Fruit fly (Drosophila melanogaster) whole organism, wandering third instar larva: ENCODE measurements around the gene CG33689.

ENCODE experiments used
- Abd-B ChIP-seq: fragments of >200 bp; optimal IDR thresholded peaks from 2 replicates; lab custom pipeline; 2017; ENCODE audit warnings: missing biosample characterization, missing genetic modification characterization
- CG32264 ChIP-seq: fragments of 200-800 bp; sonication (Bioruptor generic); optimal IDR thresholded peaks from 2 replicates; lab custom pipeline; 2016; ENCODE audit warnings: missing biosample characterization, missing genetic modification characterization
- CG9705 ChIP-seq: fragments of 200-800 bp; sonication (Bioruptor generic); optimal IDR thresholded peaks from 2 replicates; lab custom pipeline; 2018; ENCODE audit warnings: missing biosample characterization, mild to moderate bottlenecking, missing genetic modification characterization
- CrebA ChIP-seq: fragments of 200-800 bp; sonication (Bioruptor generic); optimal IDR thresholded peaks from 2 replicates; lab custom pipeline; 2016; ENCODE audit warnings: missing biosample characterization, mild to moderate bottlenecking, missing genetic modification characterization, borderline replicate concordance
- Dfd ChIP-seq: fragments of >200 bp; optimal IDR thresholded peaks from 2 replicates; lab custom pipeline; 2017; ENCODE audit warnings: missing biosample characterization, missing genetic modification characterization
- Dif ChIP-seq: fragments of 200-275, 200-300 bp; sonication (Bioruptor generic); optimal IDR thresholded peaks from 2 replicates; lab custom pipeline; 2018; ENCODE audit warnings: missing biosample characterization, missing genetic modification characterization; ENCODE audit not compliant: partially characterized antibody
- GATAd ChIP-seq: sonication (Bioruptor generic); optimal IDR thresholded peaks from 2 replicates; lab custom pipeline; 2016; ENCODE audit warnings: missing biosample characterization, missing genetic modification characterization
- HLH106 ChIP-seq: fragments of 200-800 bp; optimal IDR thresholded peaks from 3 replicates; lab custom pipeline; 2019; ENCODE audit warnings: missing biosample characterization, mild to moderate bottlenecking, missing genetic modification characterization, moderate library complexity
- Hnf4 ChIP-seq: fragments of 200-800 bp; sonication (Bioruptor generic); optimal IDR thresholded peaks from 2 replicates; lab custom pipeline; 2016; ENCODE audit warnings: missing biosample characterization, mild to moderate bottlenecking, missing genetic modification characterization
- Hr78 ChIP-seq: fragments of >200 bp; optimal IDR thresholded peaks from 2 replicates; lab custom pipeline; 2017; ENCODE audit warnings: missing biosample characterization, missing genetic modification characterization
- Hr83 ChIP-seq: fragments of 200-300 bp; sonication (Bioruptor generic); optimal IDR thresholded peaks from 2 replicates; lab custom pipeline; 2016; ENCODE audit warnings: missing biosample characterization, mild to moderate bottlenecking, missing genetic modification characterization, moderate library complexity; ENCODE audit not compliant: poor library complexity, severe bottlenecking
- Jra ChIP-seq: sonication (Bioruptor generic); optimal IDR thresholded peaks from 2 replicates; lab custom pipeline; 2016; ENCODE audit warnings: missing biosample characterization, missing genetic modification characterization
- Mio ChIP-seq: sonication (Bioruptor generic); optimal IDR thresholded peaks from 2 replicates; lab custom pipeline; 2016; ENCODE audit warnings: missing biosample characterization, missing genetic modification characterization
- Myc ChIP-seq: fragments of >200 bp; optimal IDR thresholded peaks from 2 replicates; lab custom pipeline; 2017
- N ChIP-seq: fragments of >200 bp; optimal IDR thresholded peaks from 2 replicates; lab custom pipeline; 2018; ENCODE audit warnings: missing biosample characterization, missing external identifiers, missing genetic modification characterization
- OdsH ChIP-seq: fragments of 200-800 bp; sonication (Bioruptor generic); optimal IDR thresholded peaks from 2 replicates; lab custom pipeline; 2016; ENCODE audit warnings: missing biosample characterization, mild to moderate bottlenecking, missing genetic modification characterization
- Rel ChIP-seq, 2 experiments: fragments of 200-800 bp; sonication (Bioruptor generic) in 1 of 2; optimal IDR thresholded peaks; 2 replicates in 1 of 2; 3 replicates in 1 of 2; lab custom pipeline; 2016 to 2019; ENCODE audit warnings: mild to moderate bottlenecking in 2 of 2, missing biosample characterization in 2 of 2, missing genetic modification characterization in 2 of 2, moderate library complexity in 1 of 2
- Sp1 ChIP-seq: fragments of 200-800 bp; sonication (Bioruptor generic); optimal IDR thresholded peaks from 3 replicates; lab custom pipeline; 2019; ENCODE audit warnings: missing biosample characterization, mild to moderate bottlenecking, missing genetic modification characterization, moderate library complexity
- Vsx2 ChIP-seq: fragments of 200-300, 225-300 bp; sonication (Bioruptor generic); optimal IDR thresholded peaks from 2 replicates; lab custom pipeline; 2018; ENCODE audit warnings: missing biosample characterization, missing genetic modification characterization; ENCODE audit not compliant: partially characterized antibody
- br ChIP-seq: fragments of 200-800 bp; sonication (Bioruptor generic); optimal IDR thresholded peaks from 2 replicates; lab custom pipeline; 2016; ENCODE audit warnings: missing biosample characterization, missing genetic modification characterization
- brk ChIP-seq: fragments of 200-800 bp; sonication (Bioruptor generic); optimal IDR thresholded peaks from 2 replicates; lab custom pipeline; 2016; ENCODE audit warnings: missing biosample characterization, mild to moderate bottlenecking, missing genetic modification characterization
- dl ChIP-seq, 2 experiments: fragments of 175-275, 200-275 bp in 1 of 2; fragments of 200-275 bp in 1 of 2; sonication (Bioruptor generic); optimal IDR thresholded peaks; lab custom pipeline; 2018; ENCODE audit warnings: mild to moderate bottlenecking in 2 of 2, missing biosample characterization in 2 of 2, missing genetic modification characterization in 2 of 2, moderate library complexity in 2 of 2; ENCODE audit not compliant: partially characterized antibody in 2 of 2, insufficient read depth in 1 of 2
- dmrt93B ChIP-seq: fragments of 200-800 bp; sonication (Bioruptor generic); optimal IDR thresholded peaks from 2 replicates; lab custom pipeline; 2018; ENCODE audit warnings: missing biosample characterization, mild to moderate bottlenecking, missing genetic modification characterization
- dsf ChIP-seq: sonication (Bioruptor generic); optimal IDR thresholded peaks from 2 replicates; lab custom pipeline; 2016; ENCODE audit warnings: missing biosample characterization, missing genetic modification characterization, borderline replicate concordance
- ey ChIP-seq: fragments of 200-800 bp; sonication (Bioruptor generic); optimal IDR thresholded peaks from 2 replicates; lab custom pipeline; 2016; ENCODE audit warnings: missing biosample characterization, missing genetic modification characterization
- foxo ChIP-seq, 2 experiments: fragments of 200-800 bp; sonication (Bioruptor generic); optimal IDR thresholded peaks; 2 replicates in 1 of 2; 3 replicates in 1 of 2; lab custom pipeline; 2016 to 2017; ENCODE audit warnings: missing biosample characterization in 2 of 2, missing genetic modification characterization in 2 of 2
- fru ChIP-seq: fragments of 200-800 bp; sonication (Bioruptor generic); optimal IDR thresholded peaks from 3 replicates; lab custom pipeline; 2016; ENCODE audit warnings: missing biosample characterization, mild to moderate bottlenecking, missing genetic modification characterization
- h ChIP-seq: fragments of 200-800 bp; sonication (Bioruptor generic); optimal IDR thresholded peaks from 3 replicates; lab custom pipeline; 2016; ENCODE audit warnings: missing biosample characterization, mild to moderate bottlenecking, missing genetic modification characterization
- jim ChIP-seq: fragments of 175-275, 200-325 bp; sonication (Bioruptor generic); optimal IDR thresholded peaks from 2 replicates; lab custom pipeline; 2016; ENCODE audit warnings: missing biosample characterization, mild to moderate bottlenecking, missing genetic modification characterization
- lola ChIP-seq: fragments of >200 bp; optimal IDR thresholded peaks from 2 replicates; lab custom pipeline; 2017; ENCODE audit warnings: missing biosample characterization, missing genetic modification characterization
- pan ChIP-seq: fragments of >200 bp; optimal IDR thresholded peaks from 2 replicates; lab custom pipeline; 2017
- psq ChIP-seq: fragments of 200-800 bp; sonication (Bioruptor generic); optimal IDR thresholded peaks from 3 replicates; lab custom pipeline; 2017; ENCODE audit warnings: missing biosample characterization, mild to moderate bottlenecking, missing genetic modification characterization, moderate library complexity
- rgr ChIP-seq: fragments of 200-800 bp; sonication (Bioruptor generic); optimal IDR thresholded peaks from 3 replicates; lab custom pipeline; 2016; ENCODE audit warnings: missing biosample characterization, mild to moderate bottlenecking, missing genetic modification characterization
- sage ChIP-seq: fragments of 200-800 bp; sonication (Bioruptor generic); optimal IDR thresholded peaks from 2 replicates; lab custom pipeline; 2016; ENCODE audit warnings: missing biosample characterization, mild to moderate bottlenecking, missing genetic modification characterization
- sv ChIP-seq: fragments of 200-800 bp; sonication (Bioruptor generic); optimal IDR thresholded peaks from 3 replicates; lab custom pipeline; 2016; ENCODE audit warnings: missing biosample characterization, missing genetic modification characterization
- tai ChIP-seq: sonication (Bioruptor generic); optimal IDR thresholded peaks from 2 replicates; lab custom pipeline; 2016; ENCODE audit warnings: missing biosample characterization, missing genetic modification characterization
- usp ChIP-seq: fragments of >200 bp; optimal IDR thresholded peaks from 2 replicates; lab custom pipeline; 2017; ENCODE audit warnings: missing biosample characterization, missing genetic modification characterization
- woc ChIP-seq: sonication (Bioruptor generic); optimal IDR thresholded peaks from 2 replicates; lab custom pipeline; 2016; ENCODE audit warnings: missing biosample characterization, mild to moderate bottlenecking, missing genetic modification characterization

CG33689 gene

dm6 chr3L:16158322-16158721, 41.7 kb upstream of the CG33689 start:
- TF ChIP-seq Myc: no peak
- TF ChIP-seq brk: no peak
- no peak for TF ChIP-seq Hr83
- no peak for TF ChIP-seq dl (GFP tag; optimal IDR thresholded peaks at IDR 0.05; lab: Kevin White, UChicago; ENCODE audit: insufficient read depth in 1 of 2, partially characterized antibody in 2 of 2)
- no peak for TF ChIP-seq Abd-B (GFP tag; lab: Kevin White, UChicago)
- TF ChIP-seq woc (GFP tag; lab: Kevin White, UChicago): no peak
- no peak for TF ChIP-seq fru (GFP tag; lab: Kevin White, UChicago)
- TF ChIP-seq N (GFP tag; lab: Kevin White, UChicago): no peak
- TF ChIP-seq br: no peak
- no peak for TF ChIP-seq tai (GFP tag; lab: Kevin White, UChicago)
- TF ChIP-seq jim (GFP tag; lab: Kevin White, UChicago): no peak
- TF ChIP-seq Hr78 (GFP tag; lab: Kevin White, UChicago): no peak
- no peak for TF ChIP-seq CG9705
- TF ChIP-seq, all 38 proteins: peak for 0

DNA sequence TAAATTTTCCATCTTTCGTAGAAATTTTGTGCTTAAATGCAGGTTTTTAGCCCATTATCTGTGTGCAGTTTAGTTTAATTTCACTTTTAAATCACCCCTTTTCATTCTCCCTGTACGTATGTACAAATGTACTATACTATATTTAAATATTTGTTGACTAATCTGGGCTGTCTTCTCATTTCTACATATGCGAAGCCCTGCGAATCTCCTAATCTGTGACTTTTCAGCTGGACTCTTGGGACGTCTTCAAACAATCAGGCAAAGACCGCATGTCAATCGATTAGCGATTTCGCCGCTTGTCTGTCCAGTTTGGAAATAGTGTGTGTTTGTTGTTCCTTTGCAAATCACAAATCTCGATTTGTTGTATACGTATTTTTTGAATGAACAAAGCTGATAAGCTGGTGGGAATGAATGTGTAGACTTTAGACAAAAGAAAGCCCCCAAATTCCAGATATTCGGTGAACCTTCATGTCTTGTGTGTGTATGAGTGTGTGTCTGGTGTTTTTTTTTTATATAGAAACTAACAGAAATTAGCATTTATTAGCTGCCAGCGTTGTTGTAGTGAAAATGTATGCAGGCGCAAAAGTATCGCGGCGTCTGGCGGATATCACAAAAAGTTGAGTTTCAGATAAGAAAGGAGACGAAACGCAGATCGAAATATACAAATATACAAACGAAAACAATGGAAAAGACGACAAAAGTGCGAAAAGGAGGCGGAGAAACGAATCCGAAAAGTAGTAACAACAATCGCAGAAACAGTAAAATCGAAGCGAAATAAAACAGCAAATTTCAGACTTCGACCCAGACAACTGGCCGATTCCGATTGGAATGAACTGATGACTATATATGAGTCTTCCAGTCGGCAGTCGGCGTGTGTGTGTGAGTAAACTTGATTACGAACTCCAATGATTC, 40.6 kb upstream of the CG33689 start:
- peak; percentile 72 for TF ChIP-seq rgr
- no peak for TF ChIP-seq Mio (GFP tag; lab: Kevin White, UChicago)
- no peak for TF ChIP-seq Rel (GFP tag; optimal IDR thresholded peaks at IDR 0.05; lab: Kevin White, UChicago)
- peak; percentile 64 for TF ChIP-seq Rel (tag; optimal IDR thresholded peaks at IDR 0.05; lab: Kevin White, UChicago)
- peak; percentile 57 for TF ChIP-seq Hnf4 (GFP tag; lab: Kevin White, UChicago)
- TF ChIP-seq, all 38 proteins: peak for 3

DNA sequence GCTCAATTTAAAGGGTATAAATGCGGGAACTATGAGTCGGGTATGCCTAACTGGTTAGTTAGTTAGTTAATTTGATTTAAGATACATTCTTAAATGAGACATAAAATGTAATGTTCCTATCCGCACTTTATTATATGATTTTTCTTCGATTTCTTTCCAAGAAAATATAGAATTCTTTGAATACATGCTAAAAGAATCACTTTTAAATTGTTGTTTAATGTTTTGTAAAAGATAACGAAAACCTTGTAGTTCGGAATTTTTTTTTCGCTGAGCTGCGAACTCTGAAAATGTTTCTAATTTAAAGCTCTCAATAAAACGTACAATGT, 40.0 kb upstream of the CG33689 start:
- peak; percentile 16 for TF ChIP-seq fru (GFP tag; lab: Kevin White, UChicago)
- TF ChIP-seq ey (GFP tag; lab: Kevin White, UChicago): peak; percentile 31
- TF ChIP-seq foxo (GFP tag; optimal IDR thresholded peaks at IDR 0.05; lab: Kevin White, UChicago): peak in 1 of 2 experiments; percentile 17
- TF ChIP-seq CG32264 (GFP tag; lab: Kevin White, UChicago): no peak
- TF ChIP-seq dsf (GFP tag; lab: Kevin White, UChicago): no peak
- TF ChIP-seq br: peak; percentile 10
- TF ChIP-seq usp: no peak
- TF ChIP-seq, all 38 proteins: peak for 4

- TF ChIP-seq psq (no peak), pan (lab: Kevin White, UChicago) (no peak), sage (GFP tag; lab: Kevin White, UChicago) (no peak), dmrt93B (GFP tag; lab: Kevin White, UChicago) (no peak), CrebA (GFP tag; lab: Kevin White, UChicago) (no peak), Myc (no peak), Mio (GFP tag; lab: Kevin White, UChicago) (no peak), N (GFP tag; lab: Kevin White, UChicago) (no peak), Abd-B (GFP tag; lab: Kevin White, UChicago) (no peak), Vsx2 (no peak), CG9705 (no peak), br (peak; percentile 11), Jra (GFP tag; lab: Kevin White, UChicago) (no peak), fru (GFP tag; lab: Kevin White, UChicago) (peak; percentile 54), jim (GFP tag; lab: Kevin White, UChicago) (no peak), Hnf4 (GFP tag; lab: Kevin White, UChicago) (no peak), sv (GFP tag; lab: Kevin White, UChicago) (peak; percentile 10), Hr78 (GFP tag; lab: Kevin White, UChicago) (no peak), Dfd (GFP tag; lab: Kevin White, UChicago) (no peak), brk (no peak), dl (GFP tag; optimal IDR thresholded peaks at IDR 0.05; lab: Kevin White, UChicago; ENCODE audit: insufficient read depth in 1 of 2, partially characterized antibody in 2 of 2) (no peak), usp (no peak), OdsH (peak; percentile 41), h (GFP tag; lab: Kevin White, UChicago) (peak; percentile 68), rgr (peak; percentile 40), tai (GFP tag; lab: Kevin White, UChicago) (no peak), Hr83 (no peak), HLH106 (tag; lab: Kevin White, UChicago) (peak; percentile 46), Dif (no peak), ey (GFP tag; lab: Kevin White, UChicago) (peak; percentile 49), lola (GFP tag; lab: Kevin White, UChicago) (no peak), GATAd (no peak), CG32264 (GFP tag; lab: Kevin White, UChicago) (no peak), Sp1 (GFP tag; lab: Kevin White, UChicago) (no peak), foxo (GFP tag; optimal IDR thresholded peaks at IDR 0.05; lab: Kevin White, UChicago) (peak in 1 of 2 experiments; percentile 55), Rel (GFP tag; optimal IDR thresholded peaks at IDR 0.05; lab: Kevin White, UChicago) (no peak), Rel (tag; optimal IDR thresholded peaks at IDR 0.05; lab: Kevin White, UChicago) (no peak), woc (GFP tag; lab: Kevin White, UChicago) (no peak)
Observed at dm6 chr3L:16160420-16161069, 39.5 kb upstream of the CG33689 start.
